Worm (Caenorhabditis elegans): ENCODE data around the gene F53H8.3.

DNA sequence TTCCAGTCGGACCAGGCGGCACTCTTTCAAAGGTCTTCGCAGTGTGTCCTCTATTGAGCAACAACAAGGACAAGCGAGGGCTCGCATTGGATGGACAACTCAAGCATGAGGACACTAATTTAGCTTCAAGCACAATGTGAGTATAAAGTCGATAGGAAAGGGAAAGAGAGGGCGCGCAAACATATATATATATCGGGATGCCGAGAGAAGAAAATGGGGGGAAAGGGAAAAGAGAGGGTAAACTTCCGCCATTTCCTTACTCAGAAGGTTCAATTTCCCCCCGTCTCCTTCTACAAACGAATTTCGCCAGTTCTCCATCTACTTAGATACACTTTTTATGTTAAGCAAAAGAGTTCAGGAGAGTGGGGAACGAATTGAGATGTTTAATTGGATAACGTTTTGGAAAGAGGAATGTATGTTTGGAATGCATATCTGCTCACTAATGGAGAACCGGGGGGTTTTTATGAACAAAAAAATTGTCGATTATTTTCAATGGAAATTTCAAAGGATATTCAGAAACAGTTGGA lies 14.3 kb downstream of the F53H8.3 start:
- TF ChIP-seq sox-4 (tag; optimal IDR thresholded peaks at IDR 0.05) (no peak), xbp-1 (tag; optimal IDR thresholded peaks at IDR 0.05) (no peak)

Measured in whole organism, L1 larva.